Fruit fly (Drosophila melanogaster): ENCODE measurements around the gene CG10559.

DNA sequence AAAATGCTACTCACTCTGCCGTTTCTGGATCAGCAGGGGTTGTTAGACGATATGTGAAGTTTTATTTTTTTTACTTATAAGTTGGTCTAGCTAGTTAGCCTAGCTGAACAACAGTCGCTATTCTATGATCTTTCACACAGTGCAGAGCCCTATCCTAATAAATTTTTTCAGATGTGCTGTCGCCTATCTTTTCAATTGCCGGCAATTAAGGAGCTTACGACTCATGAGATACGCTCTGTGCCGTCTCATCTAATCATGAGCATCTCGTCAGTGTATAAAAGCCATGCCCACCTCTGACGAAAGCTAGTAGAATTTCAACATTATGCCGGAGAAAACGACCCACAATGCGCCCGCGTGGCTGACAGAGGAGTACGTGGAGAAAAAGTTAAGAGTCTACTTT, 46.0 kb downstream of the CG10559 start, which contains the start of the genes CG11889 and CG11891:
- TF ChIP-seq CG8478 (optimal IDR thresholded peaks at IDR 0.05) (no peak), CTCF (optimal IDR thresholded peaks at IDR 0.05) (no peak)

Measured in S2 (cell line).